Fruit fly (Drosophila melanogaster) Kc167 (cell line): ENCODE data around the gene CG5181.

Source experiments
- Myc ChIP-seq: fragments of >200 bp; optimal IDR thresholded peaks from 2 replicates; lab custom pipeline; 2017; ENCODE audit warnings: missing external identifiers
- Sin3A ChIP-seq: fragments of >200 bp; optimal IDR thresholded peaks from 2 replicates; lab custom pipeline; 2018; ENCODE audit warnings: missing external identifiers
- h ChIP-seq: fragments of >200 bp; optimal IDR thresholded peaks from 3 replicates; lab custom pipeline; 2018; ENCODE audit warnings: missing external identifiers
- insv ChIP-seq: fragments of >200 bp; optimal IDR thresholded peaks from 3 replicates; lab custom pipeline; 2018; ENCODE audit warnings: missing external identifiers
- psq ChIP-seq: fragments of >200 bp; optimal IDR thresholded peaks from 2 replicates; lab custom pipeline; 2017; ENCODE audit warnings: missing external identifiers
- ttk ChIP-seq: sonication (Bioruptor generic); optimal IDR thresholded peaks from 2 replicates; lab custom pipeline; 2017; ENCODE audit warnings: missing external identifiers

The CG5181 gene

DNA sequence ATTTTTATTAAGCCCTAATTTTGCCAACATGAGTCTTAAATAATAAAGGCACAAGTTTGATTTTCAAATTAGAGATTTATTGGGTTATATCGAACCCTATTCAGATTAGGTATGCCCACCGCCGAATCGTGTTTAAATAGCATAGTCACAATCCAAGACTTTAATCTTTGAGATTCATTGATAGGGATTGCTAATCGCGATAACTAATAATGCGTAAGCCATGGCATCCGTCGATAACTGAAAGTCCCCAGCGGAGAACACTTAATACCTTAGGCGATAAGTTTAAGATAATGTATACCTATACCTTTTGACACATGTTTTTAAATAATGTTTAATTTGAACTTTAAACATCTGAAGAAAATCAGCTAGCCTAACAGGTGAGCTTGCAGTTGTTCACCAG is 25.9 kb upstream of the CG5181 start:
- TF ChIP-seq Myc (lab: Kevin White, UChicago) (no peak), psq (lab: Kevin White, UChicago) (no peak), h (no peak), insv (lab: Kevin White, UChicago) (no peak), Sin3A (lab: Kevin White, UChicago) (no peak), ttk (lab: Kevin White, UChicago) (no peak)

DNA sequence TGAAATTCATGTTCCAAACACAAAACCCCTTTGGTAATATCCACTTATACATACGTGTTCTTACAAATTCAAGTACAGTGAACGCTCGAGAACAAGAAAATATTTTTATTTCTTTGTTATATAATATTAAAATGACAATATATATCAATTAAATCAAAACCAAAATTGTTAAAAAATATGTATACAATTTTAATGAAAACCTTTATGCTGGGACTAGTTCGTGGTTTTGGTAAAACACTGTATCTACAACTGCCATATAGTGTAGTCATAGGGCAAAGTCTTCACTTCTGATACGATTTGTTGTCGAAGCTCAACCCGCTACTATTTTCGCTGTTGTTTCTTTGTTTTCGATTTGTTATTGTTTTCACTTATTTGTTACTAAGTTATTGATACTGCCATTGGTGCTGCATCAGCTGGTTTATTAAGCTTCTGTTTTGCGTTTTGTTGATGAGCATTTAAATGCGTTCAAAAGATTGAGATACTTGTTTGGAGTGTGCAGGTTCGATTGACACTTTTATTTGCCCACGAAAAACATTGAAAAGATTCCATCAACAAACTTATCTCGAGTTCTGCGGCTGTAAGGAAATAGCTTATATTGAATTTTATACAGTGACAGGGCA is 25.2 kb upstream of the CG5181 start:
- TF ChIP-seq Myc (lab: Kevin White, UChicago), result no peak
- no peak for TF ChIP-seq h
- TF ChIP-seq Sin3A (lab: Kevin White, UChicago), result no peak
- TF ChIP-seq psq (lab: Kevin White, UChicago), result no peak
- no peak for TF ChIP-seq ttk (lab: Kevin White, UChicago)
- no peak for TF ChIP-seq insv (lab: Kevin White, UChicago)

DNA sequence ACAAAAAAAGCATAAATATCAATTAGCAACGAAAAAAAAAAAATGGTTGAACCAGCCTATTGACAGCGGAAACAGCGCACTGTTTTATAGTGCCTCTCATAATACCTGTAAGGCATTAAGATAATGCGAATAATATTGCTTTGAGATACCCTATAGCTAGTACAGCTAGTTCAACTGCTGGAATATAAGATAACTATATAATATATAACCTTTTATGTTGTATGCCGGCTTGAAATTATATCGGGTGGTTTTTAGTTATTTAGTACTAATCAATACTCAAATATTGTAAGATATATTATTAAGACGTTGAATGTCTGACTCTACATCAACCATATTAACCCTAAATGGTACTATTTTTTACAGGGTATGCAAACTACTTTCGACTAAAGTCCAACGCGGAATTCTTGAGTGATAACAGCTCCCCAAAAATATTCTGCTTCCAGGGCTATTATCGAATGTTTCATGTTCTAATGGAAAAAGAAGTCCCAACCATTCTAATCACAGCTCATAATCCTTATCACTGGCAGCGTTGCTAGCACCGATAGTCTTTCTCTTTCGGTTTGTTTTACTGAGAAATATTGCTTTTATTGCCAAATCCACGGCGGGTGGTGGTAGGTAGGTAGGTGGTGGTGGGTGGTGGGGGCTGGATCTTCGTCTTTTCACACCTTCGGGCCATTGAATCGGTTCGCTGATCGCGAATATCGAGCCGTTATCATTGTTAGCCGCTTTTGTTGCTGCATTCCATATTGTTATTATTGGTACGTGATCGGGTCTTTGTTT is 24.5 kb upstream of the CG5181 start:
- TF ChIP-seq Sin3A (lab: Kevin White, UChicago), result no peak
- no peak for TF ChIP-seq insv (lab: Kevin White, UChicago)
- no peak for TF ChIP-seq h
- no peak for TF ChIP-seq psq (lab: Kevin White, UChicago)
- no peak for TF ChIP-seq ttk (lab: Kevin White, UChicago)
- no peak for TF ChIP-seq Myc (lab: Kevin White, UChicago)

DNA sequence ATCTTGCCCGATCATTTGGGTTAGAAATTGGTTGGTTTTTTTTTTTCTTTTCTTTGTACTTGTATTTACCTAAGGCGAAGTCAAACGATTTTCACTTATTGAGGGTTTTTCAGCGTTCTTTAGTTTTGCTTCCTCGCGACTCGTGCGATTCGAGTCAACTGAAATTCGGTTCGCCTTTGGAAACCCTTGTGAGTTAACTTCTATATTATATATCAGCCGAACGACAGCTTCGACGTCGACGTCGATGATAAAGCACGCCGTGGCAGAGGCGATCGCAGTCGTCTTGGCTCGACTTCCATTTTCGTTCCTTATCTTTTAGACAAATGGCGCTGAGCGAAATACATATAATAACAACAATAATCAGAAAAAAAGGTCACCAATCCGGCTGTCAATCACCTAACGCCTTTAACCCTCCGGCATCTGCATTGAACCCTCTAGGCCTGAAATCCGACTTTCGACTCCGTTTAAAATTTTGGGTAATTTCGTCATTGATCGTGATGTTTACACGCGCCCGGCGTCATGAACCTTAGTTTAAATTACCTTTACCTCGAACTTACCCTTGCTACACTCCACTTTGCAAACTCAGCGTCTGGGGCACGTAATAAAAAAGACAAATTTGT is 23.8 kb upstream of the CG5181 start, which contains the start of gene CG5958:
Gene CG5958 (minus strand): TSS at position 180 of the 620 bp plus-strand sequence.
- TF ChIP-seq insv (lab: Kevin White, UChicago) (no peak), Sin3A (lab: Kevin White, UChicago) (no peak), h (no peak), psq (lab: Kevin White, UChicago) (no peak), ttk (lab: Kevin White, UChicago) (no peak), Myc (lab: Kevin White, UChicago) (no peak)

DNA sequence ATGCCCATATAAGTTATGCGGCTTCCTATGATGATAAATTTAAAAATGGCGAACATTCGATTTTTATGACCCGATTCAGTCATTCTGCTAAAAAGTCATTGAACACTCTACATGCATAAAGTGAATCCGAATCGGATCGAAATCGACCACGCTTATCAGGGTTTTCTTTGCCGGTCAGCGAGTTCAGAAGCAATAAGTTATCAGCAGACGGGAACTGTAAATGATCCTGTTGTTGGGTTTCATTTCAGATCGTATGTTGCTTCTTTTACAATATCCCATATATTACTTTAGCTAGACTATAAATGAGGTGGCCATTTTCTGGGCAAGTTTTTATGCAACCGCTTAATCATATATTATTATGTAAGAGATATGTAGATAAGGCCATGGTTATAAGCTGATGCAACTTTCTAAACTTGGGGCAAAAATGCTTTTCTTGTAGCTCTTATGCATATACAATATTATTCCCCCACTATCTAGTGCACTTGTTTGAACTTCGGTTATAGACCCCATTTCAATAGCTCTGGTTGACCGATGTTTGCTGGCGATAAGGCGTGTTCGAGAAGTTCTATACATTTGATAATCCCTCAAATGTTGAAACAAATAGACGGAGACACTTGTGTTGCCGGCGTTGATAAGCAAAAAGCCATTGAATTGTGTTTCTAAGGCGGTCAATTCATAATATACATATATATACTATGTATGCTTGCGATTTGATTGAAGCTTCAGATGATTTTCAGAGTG is 22.4 kb upstream of the CG5181 start:
- TF ChIP-seq ttk (lab: Kevin White, UChicago), result no peak
- no peak for TF ChIP-seq Sin3A (lab: Kevin White, UChicago)
- no peak for TF ChIP-seq psq (lab: Kevin White, UChicago)
- no peak for TF ChIP-seq insv (lab: Kevin White, UChicago)
- TF ChIP-seq h, result no peak
- no peak for TF ChIP-seq Myc (lab: Kevin White, UChicago)

DNA sequence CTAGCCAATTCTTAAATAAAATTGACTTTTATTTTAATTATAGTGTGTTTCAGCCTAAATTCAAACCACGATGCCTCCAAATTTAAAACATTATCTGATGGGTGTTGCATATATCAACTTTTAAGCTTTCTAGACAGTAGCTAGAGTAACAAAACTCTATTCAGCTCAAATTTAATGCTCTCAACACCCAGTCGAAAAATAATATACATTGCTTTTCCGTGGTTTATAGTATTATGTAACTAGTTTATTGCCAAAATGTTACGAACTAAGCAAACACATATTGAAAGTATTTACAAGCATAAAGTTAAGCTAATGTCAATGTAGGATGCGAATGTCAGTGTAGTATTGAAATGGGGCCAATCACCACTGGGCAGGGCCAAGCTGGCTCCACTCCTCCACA is 20.7 kb upstream of the CG5181 start:
- no peak for TF ChIP-seq insv (lab: Kevin White, UChicago)

DNA sequence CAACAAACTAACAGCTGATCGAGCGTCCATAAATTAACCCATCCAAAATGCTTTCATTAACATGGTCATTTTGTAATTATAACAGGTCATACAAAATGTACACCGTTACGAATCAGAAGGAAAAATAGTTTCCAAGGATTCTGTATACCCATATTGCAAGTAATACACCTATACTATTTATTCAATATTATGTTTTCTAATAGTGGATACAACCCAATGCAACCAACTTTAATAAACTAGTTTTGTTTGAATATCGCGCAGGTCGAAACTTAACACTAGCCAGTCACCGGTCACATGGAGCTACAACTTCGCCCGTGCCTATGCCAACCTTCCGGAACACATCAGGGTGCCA is 18.2 kb upstream of the CG5181 start:
- TF ChIP-seq psq (lab: Kevin White, UChicago) (no peak), insv (lab: Kevin White, UChicago) (no peak), Myc (lab: Kevin White, UChicago) (no peak), Sin3A (lab: Kevin White, UChicago) (no peak), ttk (lab: Kevin White, UChicago) (no peak), h (no peak)

DNA sequence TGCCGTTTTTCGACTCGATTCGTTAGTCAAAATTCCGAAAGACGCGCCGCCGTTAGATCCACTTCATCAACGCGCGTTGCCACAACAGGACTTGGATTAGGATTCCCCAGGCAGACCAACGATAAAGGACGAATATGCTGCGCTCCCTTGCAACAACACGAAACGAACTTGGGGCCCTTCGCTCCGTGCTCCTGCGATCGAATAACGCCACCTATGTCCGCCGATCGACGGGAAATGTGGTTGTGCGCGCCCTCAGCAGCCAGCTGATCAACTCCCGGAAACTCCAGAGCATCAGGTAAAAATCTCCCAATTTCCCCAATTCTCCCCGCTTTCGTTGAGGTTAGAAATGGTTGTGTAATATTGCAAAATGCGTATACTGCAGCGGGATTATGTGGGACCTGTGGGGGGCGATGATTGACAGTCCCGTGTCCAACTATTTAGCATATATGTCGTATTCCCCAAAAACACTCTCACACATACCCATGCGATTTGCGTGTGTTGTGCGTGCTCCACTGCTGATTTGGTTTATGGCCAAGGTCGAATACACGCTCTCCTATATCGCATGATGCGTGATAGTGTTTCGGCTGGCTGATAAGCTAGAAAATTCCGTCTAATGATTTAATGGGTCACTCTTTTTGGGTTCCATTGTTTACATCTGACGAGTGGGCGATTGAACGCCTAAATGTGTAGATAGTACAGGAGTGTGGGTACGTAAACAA is 17.6 kb upstream of the CG5181 start:
- TF ChIP-seq insv (lab: Kevin White, UChicago), result no peak
- no peak for TF ChIP-seq Myc (lab: Kevin White, UChicago)
- TF ChIP-seq ttk (lab: Kevin White, UChicago), result no peak
- no peak for TF ChIP-seq Sin3A (lab: Kevin White, UChicago)
- no peak for TF ChIP-seq psq (lab: Kevin White, UChicago)
- TF ChIP-seq h, result no peak

DNA sequence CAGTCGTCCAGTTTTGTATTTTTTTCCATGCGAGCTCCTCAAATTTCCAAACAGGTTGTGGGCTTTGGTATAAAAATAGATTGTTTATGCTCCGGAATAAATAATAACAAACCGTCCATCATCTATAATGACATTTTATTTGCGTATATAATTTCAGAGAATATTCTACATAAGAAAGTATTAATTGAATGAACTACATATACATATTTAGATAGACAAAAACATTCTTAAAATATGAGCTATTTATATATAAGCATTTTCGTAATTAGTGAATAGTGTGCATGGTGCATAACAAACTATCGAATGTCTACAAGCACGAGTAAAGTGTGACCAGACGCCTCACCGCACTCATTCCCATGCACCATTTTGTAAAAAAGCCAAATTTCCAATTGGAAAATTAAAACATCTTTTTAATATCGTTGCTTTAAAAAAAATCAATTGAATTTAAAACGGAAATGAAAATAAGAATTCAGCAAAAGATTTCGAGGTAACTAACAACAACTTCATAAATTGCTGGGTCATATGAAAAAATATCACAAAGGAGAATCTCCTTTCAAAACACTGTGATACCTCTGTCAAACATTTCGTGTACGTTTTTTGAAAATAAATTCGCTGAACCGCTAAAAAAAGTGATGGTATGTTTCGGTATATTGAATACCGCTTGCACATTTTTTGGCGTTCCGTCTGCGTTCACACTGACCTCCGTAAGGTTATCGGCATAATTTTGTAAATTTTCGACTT is 16.9 kb upstream of the CG5181 start, which contains the start of gene muc:
Gene muc (plus strand): TSS at position 541 of the 741 bp plus-strand sequence.
- TF ChIP-seq psq (lab: Kevin White, UChicago), result no peak
- no peak for TF ChIP-seq Myc (lab: Kevin White, UChicago)
- no peak for TF ChIP-seq ttk (lab: Kevin White, UChicago)
- TF ChIP-seq Sin3A (lab: Kevin White, UChicago), result no peak
- TF ChIP-seq h, result no peak
- TF ChIP-seq insv (lab: Kevin White, UChicago), result no peak

DNA sequence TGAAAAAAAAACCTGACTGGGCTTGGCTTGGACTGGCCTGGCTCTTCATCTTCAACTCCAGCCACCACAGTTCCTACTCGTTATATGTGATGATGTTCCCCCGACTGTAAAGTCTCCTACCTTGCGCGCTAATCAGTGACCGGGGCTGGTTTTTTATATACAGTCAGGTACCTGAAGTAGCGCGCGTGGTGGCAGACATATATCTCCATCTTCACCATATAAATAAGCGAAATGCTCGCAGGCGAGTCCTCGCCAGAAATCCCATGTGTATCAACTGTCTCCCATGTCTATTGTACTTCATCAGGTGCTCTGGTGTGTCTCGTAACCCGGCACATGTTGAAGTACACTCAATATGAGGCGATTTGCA is 16.1 kb upstream of the CG5181 start:
- no peak for TF ChIP-seq Sin3A (lab: Kevin White, UChicago)
- no peak for TF ChIP-seq insv (lab: Kevin White, UChicago)
- TF ChIP-seq ttk (lab: Kevin White, UChicago), result no peak
- TF ChIP-seq Myc (lab: Kevin White, UChicago), result no peak
- TF ChIP-seq h, result no peak
- TF ChIP-seq psq (lab: Kevin White, UChicago), result no peak
